Fruit fly (Drosophila melanogaster) whole organism, prepupa: ENCODE results near the gene CG2321.

Experiments used
- CG10631 ChIP-seq: fragments of 200-800 bp; sonication (Bioruptor generic); optimal IDR thresholded peaks from 2 replicates; lab custom pipeline; 2016; ENCODE audit warnings: missing biosample characterization, missing genetic modification characterization
- CG11294 ChIP-seq: fragments of 200-800 bp; sonication (Bioruptor generic); IDR thresholded peaks from 2 replicates; pipeline ENCODE4 v1.3.6; 2022; ENCODE audit warnings: missing biosample characterization, missing genetic modification characterization
- CG11902 ChIP-seq: fragments of 200-800 bp; sonication (Bioruptor generic); optimal IDR thresholded peaks from 3 replicates; lab custom pipeline; 2016; ENCODE audit warnings: missing biosample characterization, missing genetic modification characterization
- CG15336 ChIP-seq: fragments of 200-800 bp; sonication (Bioruptor generic); IDR thresholded peaks from 2 replicates; pipeline ENCODE4 v1.3.6; 2022; ENCODE audit warnings: missing biosample characterization, missing genetic modification characterization
- CG1621 ChIP-seq: fragments of 200-800 bp; sonication (Bioruptor generic); optimal IDR thresholded peaks from 3 replicates; lab custom pipeline; 2018; ENCODE audit warnings: missing biosample characterization, mild to moderate bottlenecking, missing genetic modification characterization
- CG16779 ChIP-seq: fragments of 200-800 bp; sonication (Bioruptor generic); optimal IDR thresholded peaks from 3 replicates; lab custom pipeline; 2017; ENCODE audit warnings: missing biosample characterization, mild to moderate bottlenecking, missing genetic modification characterization
- CG3032 ChIP-seq: fragments of 200-800 bp; optimal IDR thresholded peaks from 2 replicates; lab custom pipeline; 2019; ENCODE audit warnings: missing biosample characterization, mild to moderate bottlenecking, missing genetic modification characterization, moderate library complexity
- CG34406 ChIP-seq: fragments of 200-800 bp; sonication (Bioruptor generic); optimal IDR thresholded peaks from 3 replicates; lab custom pipeline; 2016; ENCODE audit warnings: missing biosample characterization, missing genetic modification characterization
- CG3919 ChIP-seq: fragments of 200-800 bp; sonication (Bioruptor generic); optimal IDR thresholded peaks from 3 replicates; lab custom pipeline; 2016; ENCODE audit warnings: missing biosample characterization, missing genetic modification characterization
- CG4318 ChIP-seq: fragments of 200-800 bp; sonication (Bioruptor generic); optimal IDR thresholded peaks from 3 replicates; lab custom pipeline; 2017; ENCODE audit warnings: missing biosample characterization, mild to moderate bottlenecking, missing genetic modification characterization
- CG6163 ChIP-seq: fragments of 200-800 bp; sonication (Bioruptor generic); IDR thresholded peaks from 3 replicates; pipeline ENCODE4 v1.3.6; 2022; ENCODE audit warnings: missing biosample characterization, missing genetic modification characterization
- CG6276 ChIP-seq: fragments of 200-800 bp; sonication (Bioruptor generic); optimal IDR thresholded peaks from 2 replicates; lab custom pipeline; 2017; ENCODE audit warnings: missing biosample characterization, mild to moderate bottlenecking, missing genetic modification characterization
- CG6792 ChIP-seq: fragments of 200-800 bp; sonication (Bioruptor generic); optimal IDR thresholded peaks from 3 replicates; lab custom pipeline; 2016; ENCODE audit warnings: missing biosample characterization, missing genetic modification characterization
- CG6808 ChIP-seq: fragments of 200-800 bp; sonication (Bioruptor generic); optimal IDR thresholded peaks from 3 replicates; lab custom pipeline; 2017; ENCODE audit warnings: missing biosample characterization, missing genetic modification characterization, mild to moderate bottlenecking, moderate library complexity, missing genetic modification reagents
- CG6854 ChIP-seq: fragments of 200-800 bp; sonication (Bioruptor generic); optimal IDR thresholded peaks from 2 replicates; lab custom pipeline; 2017; ENCODE audit warnings: missing biosample characterization, mild to moderate bottlenecking, missing genetic modification characterization
- CG7368 ChIP-seq: fragments of 200-800 bp; sonication (Bioruptor generic); optimal IDR thresholded peaks from 3 replicates; lab custom pipeline; 2016; ENCODE audit warnings: missing biosample characterization, missing genetic modification characterization
- CG8119 ChIP-seq: fragments of 200-800 bp; sonication (Bioruptor generic); IDR thresholded peaks from 3 replicates; pipeline ENCODE4 v1.3.6; 2022; ENCODE audit warnings: missing biosample characterization, missing genetic modification characterization
- CG8632 ChIP-seq: fragments of 200-800 bp; sonication (Bioruptor generic); optimal IDR thresholded peaks from 3 replicates; lab custom pipeline; 2016; ENCODE audit warnings: missing biosample characterization, missing genetic modification characterization
- CG9139 ChIP-seq: fragments of 200-800 bp; sonication (Bioruptor generic); optimal IDR thresholded peaks from 3 replicates; lab custom pipeline; 2017; ENCODE audit warnings: missing biosample characterization, mild to moderate bottlenecking, missing genetic modification characterization
- Eip78C ChIP-seq: fragments of 200-800 bp; sonication (Bioruptor generic); peaks from one replicate; lab custom pipeline; 2016; ENCODE audit warnings: missing biosample characterization, missing genetic modification characterization
- Ets21C ChIP-seq: fragments of 200-800 bp; sonication (Bioruptor generic); optimal IDR thresholded peaks from 3 replicates; lab custom pipeline; 2016; ENCODE audit warnings: missing biosample characterization, missing genetic modification characterization
- Gug ChIP-seq: fragments of 200-800 bp; sonication (Bioruptor generic); IDR thresholded peaks from 2 replicates; pipeline ENCODE4 v1.3.6; 2022; ENCODE audit warnings: missing biosample characterization, missing genetic modification characterization
- Hr38 ChIP-seq: sonication (Bioruptor generic); optimal IDR thresholded peaks from 2 replicates; lab custom pipeline; 2016; ENCODE audit warnings: missing biosample characterization, missing genetic modification characterization
- Hr39 ChIP-seq: fragments of 200-800 bp; sonication (Bioruptor generic); optimal IDR thresholded peaks from 2 replicates; lab custom pipeline; 2016; ENCODE audit warnings: missing biosample characterization, missing genetic modification characterization
- Lpt ChIP-seq: fragments of 200-800 bp; sonication (Bioruptor generic); optimal IDR thresholded peaks from 3 replicates; lab custom pipeline; 2016; ENCODE audit warnings: missing biosample characterization, missing genetic modification characterization
- OdsH ChIP-seq: fragments of 200-800 bp; sonication (Bioruptor generic); optimal IDR thresholded peaks from 3 replicates; lab custom pipeline; 2016; ENCODE audit warnings: missing biosample characterization, missing genetic modification characterization
- Smox ChIP-seq: fragments of 200-800 bp; sonication (Bioruptor generic); optimal IDR thresholded peaks from 3 replicates; lab custom pipeline; 2016; ENCODE audit warnings: missing biosample characterization, missing genetic modification characterization
- Sox102F ChIP-seq: fragments of 200-800 bp; sonication (Bioruptor generic); optimal IDR thresholded peaks from 2 replicates; lab custom pipeline; 2016; ENCODE audit warnings: missing biosample characterization, mild to moderate bottlenecking, missing genetic modification characterization
- Sox15 ChIP-seq: fragments of 200-800 bp; sonication (Bioruptor generic); optimal IDR thresholded peaks from 3 replicates; lab custom pipeline; 2016; ENCODE audit warnings: missing biosample characterization, missing genetic modification characterization
- achi ChIP-seq: fragments of 200-800 bp; sonication (Bioruptor generic); optimal IDR thresholded peaks from 3 replicates; lab custom pipeline; 2016; ENCODE audit warnings: missing biosample characterization, missing genetic modification characterization
- acj6 ChIP-seq: fragments of 200-800 bp; sonication (Bioruptor generic); optimal IDR thresholded peaks from 3 replicates; lab custom pipeline; 2016; ENCODE audit warnings: missing biosample characterization, missing genetic modification characterization
- cyc ChIP-seq: fragments of 200-800 bp; sonication (Bioruptor generic); optimal IDR thresholded peaks from 3 replicates; lab custom pipeline; 2016; ENCODE audit warnings: missing biosample characterization, missing genetic modification characterization
- dac ChIP-seq: fragments of 200-800 bp; sonication (Bioruptor generic); optimal IDR thresholded peaks from 2 replicates; lab custom pipeline; 2017; ENCODE audit warnings: missing biosample characterization, mild to moderate bottlenecking, missing genetic modification characterization
- dsx ChIP-seq: fragments of 200-800 bp; optimal IDR thresholded peaks from 3 replicates; lab custom pipeline; 2019; ENCODE audit warnings: missing biosample characterization, mild to moderate bottlenecking, missing genetic modification characterization, moderate library complexity; ENCODE audit not compliant: poor library complexity, severe bottlenecking
- esn ChIP-seq: fragments of 200-800 bp; sonication (Bioruptor generic); optimal IDR thresholded peaks from 2 replicates; lab custom pipeline; 2016; ENCODE audit warnings: missing biosample characterization, mild to moderate bottlenecking, missing genetic modification characterization, moderate library complexity
- fd59A ChIP-seq: fragments of 200-800 bp; sonication (Bioruptor generic); optimal IDR thresholded peaks from 2 replicates; lab custom pipeline; 2017; ENCODE audit warnings: missing biosample characterization, mild to moderate bottlenecking, missing genetic modification characterization, missing genetic modification reagents
- fd85E ChIP-seq: fragments of 200-800 bp; sonication (Bioruptor generic); optimal IDR thresholded peaks from 3 replicates; lab custom pipeline; 2016; ENCODE audit warnings: missing biosample characterization, missing genetic modification characterization
- fkh ChIP-seq: fragments of 200-800 bp; sonication (Bioruptor generic); optimal IDR thresholded peaks from 3 replicates; lab custom pipeline; 2017; ENCODE audit warnings: missing biosample characterization, mild to moderate bottlenecking, missing genetic modification characterization, moderate library complexity
- lz ChIP-seq: fragments of 200-800 bp; sonication (Bioruptor generic); optimal IDR thresholded peaks from 3 replicates; lab custom pipeline; 2016; ENCODE audit warnings: missing biosample characterization, missing genetic modification characterization
- net ChIP-seq: fragments of 200-800 bp; sonication (Bioruptor generic); optimal IDR thresholded peaks from 3 replicates; lab custom pipeline; 2016; ENCODE audit warnings: missing biosample characterization, missing genetic modification characterization
- pdm3 ChIP-seq: fragments of 200-800 bp; sonication (Bioruptor generic); optimal IDR thresholded peaks from 3 replicates; lab custom pipeline; 2016; ENCODE audit warnings: missing biosample characterization, missing genetic modification characterization
- salr ChIP-seq, 2 experiments: fragments of 200-800 bp; sonication (Bioruptor generic); optimal IDR thresholded peaks; 3 replicates each; lab custom pipeline; 2016 to 2018; ENCODE audit warnings: missing biosample characterization in 2 of 2, missing genetic modification characterization in 2 of 2, mild to moderate bottlenecking in 1 of 2
- spab ChIP-seq: fragments of 200-800 bp; sonication (Bioruptor generic); optimal IDR thresholded peaks from 2 replicates; lab custom pipeline; 2017; ENCODE audit warnings: missing biosample characterization, mild to moderate bottlenecking, missing genetic modification characterization, missing genetic modification reagents
- ss ChIP-seq, 2 experiments: fragments of 200-800 bp; sonication (Bioruptor generic); optimal IDR thresholded peaks; 2 replicates in 1 of 2; 3 replicates in 1 of 2; lab custom pipeline; 2017 to 2018; ENCODE audit warnings: mild to moderate bottlenecking in 2 of 2, missing biosample characterization in 2 of 2, missing genetic modification characterization in 2 of 2, moderate library complexity in 1 of 2
- svp ChIP-seq: fragments of 200-800 bp; sonication (Bioruptor generic); peaks from one replicate; lab custom pipeline; 2016; ENCODE audit warnings: missing biosample characterization, missing genetic modification characterization
- topi ChIP-seq: fragments of 200-800 bp; sonication (Bioruptor generic); optimal IDR thresholded peaks from 3 replicates; lab custom pipeline; 2016; ENCODE audit warnings: missing biosample characterization, missing genetic modification characterization
- vri ChIP-seq: fragments of 200-800 bp; sonication (Bioruptor generic); optimal IDR thresholded peaks from 3 replicates; lab custom pipeline; 2016; ENCODE audit warnings: missing biosample characterization, mild to moderate bottlenecking, missing genetic modification characterization

The CG2321 gene

DNA sequence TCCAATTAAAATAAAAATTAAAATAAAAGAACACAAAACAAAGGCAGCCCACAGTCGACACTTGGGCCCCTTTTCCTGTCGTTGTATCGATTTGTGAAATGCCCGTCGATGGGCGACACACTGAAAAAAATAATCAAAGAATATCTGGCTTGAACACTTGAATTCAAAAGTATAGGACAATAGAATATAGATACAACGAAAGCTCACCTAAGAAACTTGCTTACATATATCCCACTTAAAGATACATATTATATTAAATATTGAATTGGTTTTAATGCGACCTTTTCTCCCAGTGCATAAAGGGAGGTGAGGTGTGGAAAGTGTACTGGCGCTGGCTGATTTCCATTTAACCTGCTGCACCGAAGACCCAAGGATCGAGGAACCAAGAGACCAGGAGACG, 33.1 kb upstream of the CG2321 start (continued):
- no peak for TF ChIP-seq fd85E (GFP tag; lab: Kevin White, UChicago)
- peak; percentile 35 for TF ChIP-seq pdm3 (GFP tag; lab: Kevin White, UChicago)
- TF ChIP-seq Eip78C (GFP tag; lab: Kevin White, UChicago): peak; percentile 83
- TF ChIP-seq Smox: peak; percentile 19
- peak; percentile 26 for TF ChIP-seq CG8632
- TF ChIP-seq topi (GFP tag; lab: Kevin White, UChicago): peak; percentile 47
- TF ChIP-seq Gug (GFP tag; lab: Robert Waterston, UW): peak; percentile 61
- no peak for TF ChIP-seq CG16779
- peak; percentile 49; the same call in 2 of the 3 replicates for TF ChIP-seq CG8119
- no peak for TF ChIP-seq CG11294 (GFP tag; lab: Robert Waterston, UW)
- peak; percentile 39 for TF ChIP-seq CG11902
- peak; percentile 36 for TF ChIP-seq CG7368
- peak; percentile 28 for TF ChIP-seq Sox102F (GFP tag; lab: Kevin White, UChicago)
- TF ChIP-seq CG1621 (tag; lab: Kevin White, UChicago): peak; percentile 37
- TF ChIP-seq CG3919: peak; percentile 69
- peak; percentile 57 for TF ChIP-seq CG10631 (GFP tag; lab: Kevin White, UChicago)
- peak; percentile 78 for TF ChIP-seq svp (GFP tag; lab: Kevin White, UChicago)
- TF ChIP-seq Ets21C: peak; percentile 35
- peak; percentile 41 for TF ChIP-seq acj6 (GFP tag; lab: Kevin White, UChicago)
- peak; percentile 64 for TF ChIP-seq achi (GFP tag; lab: Kevin White, UChicago)
- TF ChIP-seq CG6854 (GFP tag; lab: Kevin White, UChicago): no peak
- TF ChIP-seq OdsH (GFP tag; lab: Kevin White, UChicago): peak; percentile 45
- TF ChIP-seq CG15336 (GFP tag; lab: Robert Waterston, UW): 0 out of 2 replicates have a peak, but pooled peaks have one; percentile 29
- TF ChIP-seq CG4318 (GFP tag; lab: Kevin White, UChicago): no peak
- no peak for TF ChIP-seq fkh (GFP tag; lab: Kevin White, UChicago)
- TF ChIP-seq net (GFP tag; lab: Kevin White, UChicago): peak; percentile 8
- peak; percentile 68; the same call in 2 of the 3 replicates for TF ChIP-seq CG6163 (GFP tag; lab: Robert Waterston, UW)
- TF ChIP-seq CG3032: peak; percentile 74

DNA sequence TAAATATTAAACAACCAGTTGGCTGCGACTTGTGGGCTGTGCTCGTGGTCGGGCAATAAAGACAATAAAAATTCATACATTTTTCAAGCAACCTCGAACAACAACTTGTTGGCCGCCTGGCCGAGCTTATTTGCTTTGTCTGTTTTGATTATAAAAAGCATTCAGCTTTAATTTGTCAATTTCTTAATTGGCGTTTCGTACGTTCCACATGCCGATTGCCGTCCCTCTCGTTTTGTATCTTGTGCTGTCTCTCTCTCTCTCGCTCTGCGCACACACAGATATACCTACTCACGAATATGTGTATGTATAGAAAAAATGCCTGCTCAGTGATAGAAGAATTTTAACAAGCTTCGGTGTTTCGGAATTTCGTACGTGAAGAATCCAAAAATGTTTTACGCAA, 31.1 kb upstream of the CG2321 start:
- no peak for TF ChIP-seq esn (GFP tag; lab: Kevin White, UChicago)
- TF ChIP-seq CG6276: no peak
- no peak for TF ChIP-seq Lpt
- TF ChIP-seq topi (GFP tag; lab: Kevin White, UChicago): no peak
- no peak for TF ChIP-seq CG6163 (GFP tag; lab: Robert Waterston, UW)
- TF ChIP-seq Eip78C (GFP tag; lab: Kevin White, UChicago): peak; percentile 36
- TF ChIP-seq, all 60 proteins: peak for 1

DNA sequence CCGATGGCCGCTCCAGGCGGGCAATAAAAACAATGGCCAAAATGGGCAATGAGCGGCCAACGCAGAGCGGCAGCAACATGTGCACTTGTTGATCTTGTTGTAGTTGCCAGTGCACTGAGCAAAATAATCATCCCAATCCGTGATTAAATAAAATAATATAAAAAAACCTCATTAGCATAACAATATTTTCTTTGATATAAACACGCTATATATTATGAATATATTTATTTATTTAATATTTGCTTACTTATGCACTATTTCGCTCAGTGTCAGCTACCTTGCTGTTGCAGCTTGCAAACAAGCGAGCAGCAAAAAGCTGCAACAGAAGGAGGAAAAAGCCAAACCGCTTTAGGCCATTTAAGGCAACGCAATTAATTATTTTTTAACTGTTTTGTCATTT, 30.3 kb upstream of the CG2321 start:
- peak; percentile 65 for TF ChIP-seq CG7368
- peak; percentile 15; the same call in 1 of the 2 replicates for TF ChIP-seq CG11294 (GFP tag; lab: Robert Waterston, UW)
- peak; percentile 77 for TF ChIP-seq OdsH (GFP tag; lab: Kevin White, UChicago)
- peak; percentile 57 for TF ChIP-seq cyc
- peak; percentile 63 for TF ChIP-seq CG1621 (tag; lab: Kevin White, UChicago)
- TF ChIP-seq fd59A (GFP tag; lab: Kevin White, UChicago): peak; percentile 65
- peak; percentile 77 for TF ChIP-seq CG15336 (GFP tag; lab: Robert Waterston, UW)
- TF ChIP-seq CG8119: peak; percentile 82
- TF ChIP-seq dac (GFP tag; lab: Kevin White, UChicago): no peak
- peak; percentile 61 for TF ChIP-seq topi (GFP tag; lab: Kevin White, UChicago)
- TF ChIP-seq CG34406 (GFP tag; lab: Kevin White, UChicago): peak; percentile 78
- peak; percentile 76 for TF ChIP-seq CG6792 (GFP tag; lab: Kevin White, UChicago)
- TF ChIP-seq CG9139 (GFP tag; lab: Kevin White, UChicago): peak; percentile 70
- TF ChIP-seq dsx (GFP tag; lab: Kevin White, UChicago): peak; percentile 83
- peak; percentile 70 to 86 for TF ChIP-seq ss (GFP tag; optimal IDR thresholded peaks at IDR 0.05; lab: Kevin White, UChicago)
- peak; percentile 41 for TF ChIP-seq Sox15 (GFP tag; lab: Kevin White, UChicago)
- TF ChIP-seq Hr38 (GFP tag; lab: Kevin White, UChicago): no peak
- TF ChIP-seq lz (GFP tag; lab: Kevin White, UChicago): peak; percentile 54
- peak; percentile 77 for TF ChIP-seq CG8632
- TF ChIP-seq net (GFP tag; lab: Kevin White, UChicago): peak; percentile 68
- TF ChIP-seq svp (GFP tag; lab: Kevin White, UChicago): peak; percentile 78
- TF ChIP-seq Sox102F (GFP tag; lab: Kevin White, UChicago): peak; percentile 63
- TF ChIP-seq spab (GFP tag; lab: Kevin White, UChicago): peak; percentile 74
- TF ChIP-seq fd85E (GFP tag; lab: Kevin White, UChicago): no peak
- peak; percentile 45 for TF ChIP-seq CG16779
- peak; percentile 22 for TF ChIP-seq vri (GFP tag; lab: Kevin White, UChicago)
- TF ChIP-seq CG6808 (GFP tag; lab: Kevin White, UChicago): peak; percentile 81
- TF ChIP-seq Hr39 (GFP tag; lab: Kevin White, UChicago): peak; percentile 6
- TF ChIP-seq salr (GFP tag; optimal IDR thresholded peaks at IDR 0.05; lab: Kevin White, UChicago): peak; percentile 31 to 63
